Fruit fly (Drosophila melanogaster): Measurements from ENCODE around the gene CG11178.

The CG11178 gene

dm6 chrX:13563483-13564443 lies 41.7 kb upstream of the CG11178 start, which contains the start of the genes CG46311 and Tpst (continued):
- TF ChIP-seq CG11762 (GFP tag; optimal IDR thresholded peaks at IDR 0.05; ENCODE audit: insufficient read depth) = no peak
- TF ChIP-seq Hr38 (GFP tag; optimal IDR thresholded peaks at IDR 0.05) = no peak
- peak; percentile 65 for TF ChIP-seq CG6854 (GFP tag; optimal IDR thresholded peaks at IDR 0.05)
- no peak for TF ChIP-seq Lpt (GFP tag; optimal IDR thresholded peaks at IDR 0.05)
- no peak for TF ChIP-seq CG6163 (GFP tag; IDR thresholded peaks at IDR 0.05)
- TF ChIP-seq CG1621 (tag; optimal IDR thresholded peaks at IDR 0.05) = peak; percentile 27
- no peak for TF ChIP-seq dac (GFP tag; optimal IDR thresholded peaks at IDR 0.05)
- TF ChIP-seq Sox14 (GFP tag; optimal IDR thresholded peaks at IDR 0.05) = peak; percentile 38
- TF ChIP-seq lz (GFP tag; optimal IDR thresholded peaks at IDR 0.05) = peak; percentile 68
- peak; percentile 10 for TF ChIP-seq acj6 (GFP tag; optimal IDR thresholded peaks at IDR 0.05)
- no peak for TF ChIP-seq CG6792 (GFP tag; optimal IDR thresholded peaks at IDR 0.05)
- peak; percentile 32 for TF ChIP-seq CG6808 (GFP tag; optimal IDR thresholded peaks at IDR 0.05)
- TF ChIP-seq CG32006 (GFP tag; optimal IDR thresholded peaks at IDR 0.05) = no peak
- no peak for TF ChIP-seq Gug (GFP tag; IDR thresholded peaks at IDR 0.05)
- TF ChIP-seq CG34406 (GFP tag; optimal IDR thresholded peaks at IDR 0.05) = no peak
- no peak for TF ChIP-seq CG11294 (GFP tag; IDR thresholded peaks at IDR 0.05)
- peak; percentile 38 for TF ChIP-seq Met (GFP tag; optimal IDR thresholded peaks at IDR 0.05)
- peak; percentile 19 for TF ChIP-seq Eip75B (GFP tag; optimal IDR thresholded peaks at IDR 0.05)
- TF ChIP-seq pdm3 (GFP tag; optimal IDR thresholded peaks at IDR 0.05) = peak; percentile 50
- no peak for TF ChIP-seq fd59A (GFP tag; optimal IDR thresholded peaks at IDR 0.05)
- no peak for TF ChIP-seq spab (GFP tag; optimal IDR thresholded peaks at IDR 0.05)
- no peak for TF ChIP-seq Blimp-1 (GFP tag; optimal IDR thresholded peaks at IDR 0.05)
- no peak for TF ChIP-seq achi (GFP tag; optimal IDR thresholded peaks at IDR 0.05)
- no peak for TF ChIP-seq Sox15 (GFP tag; optimal IDR thresholded peaks at IDR 0.05)
- TF ChIP-seq dsx (GFP tag; optimal IDR thresholded peaks at IDR 0.05; ENCODE audit: poor library complexity, severe bottlenecking) = peak; percentile 99
- no peak for TF ChIP-seq CG8319 (GFP tag; optimal IDR thresholded peaks at IDR 0.05)
- peak; percentile 61 for TF ChIP-seq svp (GFP tag)
- TF ChIP-seq CG6276 (GFP tag; optimal IDR thresholded peaks at IDR 0.05) = no peak
- no peak for TF ChIP-seq CG4318 (GFP tag; optimal IDR thresholded peaks at IDR 0.05)
- no peak for TF ChIP-seq vri (GFP tag; optimal IDR thresholded peaks at IDR 0.05)
- no peak for TF ChIP-seq salr (GFP tag; optimal IDR thresholded peaks at IDR 0.05)
- TF ChIP-seq CG7368 (GFP tag; optimal IDR thresholded peaks at IDR 0.05) = no peak
- no peak for TF ChIP-seq CG16779 (tag; optimal IDR thresholded peaks at IDR 0.05)
- TF ChIP-seq Eip93F (GFP tag; optimal IDR thresholded peaks at IDR 0.05) = no peak
- peak; percentile 22 to 81 for TF ChIP-seq ss (GFP tag; optimal IDR thresholded peaks at IDR 0.05)
- no peak for TF ChIP-seq CG10631 (GFP tag; optimal IDR thresholded peaks at IDR 0.05)
- TF ChIP-seq Ets96B (tag; optimal IDR thresholded peaks at IDR 0.05) = no peak
- peak; percentile 47 for TF ChIP-seq fkh (GFP tag; optimal IDR thresholded peaks at IDR 0.05)
- TF ChIP-seq CG11902 (GFP tag; optimal IDR thresholded peaks at IDR 0.05) = no peak

dm6 chrX:13565490-13566156 lies 39.9 kb upstream of the CG11178 start:
- peak; percentile 71 for TF ChIP-seq CG8119 (GFP tag; IDR thresholded peaks at IDR 0.05)
- peak; percentile 31 for TF ChIP-seq fd59A (GFP tag; optimal IDR thresholded peaks at IDR 0.05)
- TF ChIP-seq CG6276 (GFP tag; optimal IDR thresholded peaks at IDR 0.05) = peak; percentile 5
- peak in 1 of 2 experiments; percentile 15 for TF ChIP-seq salr (GFP tag; optimal IDR thresholded peaks at IDR 0.05)
- no peak for TF ChIP-seq CG9139 (GFP tag; optimal IDR thresholded peaks at IDR 0.05)
- TF ChIP-seq Met (GFP tag; optimal IDR thresholded peaks at IDR 0.05) = no peak
- peak; percentile 64 for TF ChIP-seq CG32006 (GFP tag; optimal IDR thresholded peaks at IDR 0.05)
- TF ChIP-seq dsx (GFP tag; optimal IDR thresholded peaks at IDR 0.05; ENCODE audit: poor library complexity, severe bottlenecking) = no peak
- peak; percentile 33 for TF ChIP-seq achi (GFP tag; optimal IDR thresholded peaks at IDR 0.05)
- peak; percentile 39; the same call in 1 of the 2 replicates for TF ChIP-seq Gug (GFP tag; IDR thresholded peaks at IDR 0.05)
- TF ChIP-seq dac (GFP tag; optimal IDR thresholded peaks at IDR 0.05) = no peak
- TF ChIP-seq topi (GFP tag; optimal IDR thresholded peaks at IDR 0.05) = no peak
- TF ChIP-seq CG11902 (GFP tag; optimal IDR thresholded peaks at IDR 0.05) = no peak
- peak; percentile 9 for TF ChIP-seq CG6792 (GFP tag; optimal IDR thresholded peaks at IDR 0.05)
- TF ChIP-seq pdm3 (GFP tag; optimal IDR thresholded peaks at IDR 0.05) = peak; percentile 49
- no peak for TF ChIP-seq Eip93F (GFP tag; optimal IDR thresholded peaks at IDR 0.05)
- peak; percentile 25 for TF ChIP-seq CG4318 (GFP tag; optimal IDR thresholded peaks at IDR 0.05)
- TF ChIP-seq Hr4 (GFP tag; optimal IDR thresholded peaks at IDR 0.05) = peak; percentile 5
- TF ChIP-seq CG10631 (GFP tag; optimal IDR thresholded peaks at IDR 0.05) = peak; percentile 48
- TF ChIP-seq ss (GFP tag; optimal IDR thresholded peaks at IDR 0.05) = peak in 1 of 2 experiments; percentile 22
- peak; percentile 60 for TF ChIP-seq Sox14 (GFP tag; optimal IDR thresholded peaks at IDR 0.05)
- peak; percentile 49 for TF ChIP-seq OdsH (GFP tag; optimal IDR thresholded peaks at IDR 0.05)
- TF ChIP-seq Ets96B (tag; optimal IDR thresholded peaks at IDR 0.05) = peak; percentile 20
- peak; percentile 21 for TF ChIP-seq net (GFP tag; optimal IDR thresholded peaks at IDR 0.05)
